Worm (Caenorhabditis elegans) whole organism, midembryonic: Measurements from ENCODE around the gene R07B7.2.

Experiments
- T22C8.4 ChIP-seq: fragments of 200-800 bp; sonication (Bioruptor generic); IDR thresholded peaks from 2 replicates; pipeline ENCODE4 v1.3.6; 2022; ENCODE audit warnings: missing genetic modification characterization, missing compliant biosample characterization
- cog-1 ChIP-seq: sonication (generic microtip); optimal IDR thresholded peaks from 2 replicates; lab custom pipeline; 2016; ENCODE audit warnings: missing genetic modification characterization, missing compliant biosample characterization
- flt-1 ChIP-seq: fragments of 200-800 bp; sonication (Bioruptor generic); IDR thresholded peaks from 2 replicates; pipeline ENCODE4 v1.3.6; 2022; ENCODE audit warnings: missing genetic modification characterization, missing compliant biosample characterization
- klf-2 ChIP-seq: fragments of 200-800 bp; sonication (Bioruptor generic); conservative IDR thresholded peaks from 2 replicates; pipeline ENCODE4 v1.3.6; 2022; ENCODE audit warnings: missing genetic modification reagents, missing genetic modification characterization, missing compliant biosample characterization
- med-1 ChIP-seq: sonication (generic microtip); optimal IDR thresholded peaks from 2 replicates; lab custom pipeline; 2017; ENCODE audit warnings: missing genetic modification characterization, mild to moderate bottlenecking, missing compliant biosample characterization, antibody characterized with exemption, missing genetic modification reagents; ENCODE audit not compliant: insufficient read depth
- ref-1 ChIP-seq: fragments of 200-800 bp; sonication (Bioruptor generic); conservative IDR thresholded peaks from 2 replicates; pipeline ENCODE4 v1.3.6; 2022; ENCODE audit warnings: missing genetic modification reagents, missing genetic modification characterization, missing compliant biosample characterization
- tab-1 ChIP-seq: fragments of 200-800 bp; sonication (Bioruptor generic); IDR thresholded peaks from 2 replicates; pipeline ENCODE4 v1.3.6; 2022; ENCODE audit warnings: missing genetic modification characterization, missing compliant biosample characterization
- ztf-23 ChIP-seq: fragments of 200-800 bp; sonication (Bioruptor generic); IDR thresholded peaks from 2 replicates; pipeline ENCODE4 v1.3.6; 2022; ENCODE audit warnings: missing genetic modification reagents, missing genetic modification characterization, missing compliant biosample characterization
- ztf-29 ChIP-seq: fragments of 200-800 bp; sonication (Bioruptor generic); IDR thresholded peaks from 2 replicates; pipeline ENCODE4 v1.3.6; 2022; ENCODE audit warnings: missing genetic modification reagents, missing genetic modification characterization, missing compliant biosample characterization

R07B7.2 gene

DNA sequence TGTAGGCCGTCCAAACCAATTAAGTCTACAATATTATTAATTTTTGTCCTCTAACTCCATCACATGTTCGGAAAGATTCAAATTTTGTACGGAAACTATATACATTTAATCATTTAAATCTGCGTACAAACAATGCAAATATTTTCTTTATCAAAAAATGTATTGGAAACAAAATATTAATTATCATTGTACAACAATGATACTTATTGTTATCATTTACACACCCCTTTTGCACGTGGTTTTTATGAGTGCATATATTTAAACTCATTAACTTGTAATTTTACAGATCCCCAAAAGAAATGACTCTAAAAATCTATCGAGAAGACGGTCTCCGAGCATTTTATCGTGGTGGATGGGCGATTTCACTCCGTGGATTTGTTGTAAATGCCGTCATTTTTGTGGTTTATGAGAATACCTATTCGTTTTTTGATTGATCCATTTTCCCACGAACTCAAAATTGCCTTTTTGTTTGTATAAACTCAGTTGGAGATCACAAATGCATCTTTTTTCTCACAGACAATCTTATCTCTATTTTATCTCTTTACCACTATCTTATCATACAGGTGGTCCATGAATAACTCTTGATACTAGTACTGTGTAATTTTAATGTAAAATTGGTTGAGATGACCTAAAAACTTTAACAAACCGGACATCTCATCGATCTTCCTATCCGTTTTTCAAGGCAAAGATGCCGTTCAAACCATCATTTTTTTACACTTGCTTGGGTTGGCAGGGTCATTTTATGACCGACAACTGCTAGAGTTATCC is 26.5 kb upstream of the R07B7.2 start:
- no peak for TF ChIP-seq tab-1
- TF ChIP-seq T22C8.4 (GFP tag; lab: Robert Waterston, UW), result no peak
- no peak for TF ChIP-seq cog-1 (tag; lab: Kevin White, UChicago)
- no peak for TF ChIP-seq flt-1 (GFP tag; lab: Robert Waterston, UW)
- no peak for TF ChIP-seq ztf-29 (GFP tag; lab: Robert Waterston, UW)
- TF ChIP-seq ref-1 (GFP tag; lab: Robert Waterston, UW), result no peak
- TF ChIP-seq ztf-23, result no peak

DNA sequence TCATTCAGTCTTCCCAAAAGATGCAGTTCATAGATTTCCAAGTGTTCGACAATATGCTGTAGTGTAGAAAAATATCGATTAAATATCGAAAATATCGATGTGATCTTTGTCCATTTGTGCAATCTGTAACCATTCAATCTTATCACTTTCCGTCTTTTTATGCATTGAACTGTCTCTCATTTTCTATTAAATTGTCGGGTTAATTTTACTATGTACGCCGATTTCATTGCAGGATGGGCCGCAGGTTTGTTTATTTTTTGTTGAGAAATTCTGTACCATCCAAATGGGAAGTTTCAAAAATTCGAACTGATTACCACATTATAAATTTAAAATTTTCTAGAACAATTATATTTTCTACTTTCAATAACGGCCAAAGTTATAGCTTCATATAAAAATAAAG is 24.7 kb upstream of the R07B7.2 start, which contains the start of gene R07B7.8:
R07B7.8 (minus strand) TSS at position 101 of the 400 bp plus-strand sequence.
- no peak for TF ChIP-seq klf-2 (GFP tag; lab: Robert Waterston, UW)
- no peak for TF ChIP-seq flt-1 (GFP tag; lab: Robert Waterston, UW)
- TF ChIP-seq T22C8.4 (GFP tag; lab: Robert Waterston, UW), result no peak
- TF ChIP-seq cog-1 (tag; lab: Kevin White, UChicago), result no peak
- TF ChIP-seq ztf-23, result no peak
- TF ChIP-seq ref-1 (GFP tag; lab: Robert Waterston, UW), result no peak
- no peak for TF ChIP-seq med-1 (GFP tag; lab: Kevin White, UChicago)
- no peak for TF ChIP-seq ztf-29 (GFP tag; lab: Robert Waterston, UW)
- TF ChIP-seq tab-1, result no peak

DNA sequence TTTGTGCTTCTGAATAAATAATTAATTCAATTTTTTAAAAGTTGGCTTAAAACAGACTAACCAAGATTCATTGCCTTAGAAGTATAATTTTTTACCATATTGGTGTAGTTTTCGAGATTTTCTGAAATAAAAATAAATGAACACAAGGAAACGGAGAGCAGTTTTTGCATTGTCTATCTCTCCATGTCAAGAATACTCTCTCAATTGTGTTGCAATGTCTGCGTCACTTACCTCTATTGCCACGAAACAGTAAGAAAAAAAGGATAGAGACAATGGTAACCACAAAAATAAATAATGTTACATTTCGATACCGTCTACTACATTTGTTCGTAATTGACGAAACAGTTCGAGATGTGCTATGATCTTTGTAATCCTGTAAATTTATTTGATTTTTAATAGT is 23.4 kb upstream of the R07B7.2 start, which contains the start of gene R07B7.10:
R07B7.10 (plus strand) TSS at position 285 of the 400 bp plus-strand sequence.
- TF ChIP-seq cog-1 (tag; lab: Kevin White, UChicago), result no peak
- TF ChIP-seq ztf-23, result no peak
- TF ChIP-seq T22C8.4 (GFP tag; lab: Robert Waterston, UW), result no peak
- no peak for TF ChIP-seq ztf-29 (GFP tag; lab: Robert Waterston, UW)
- TF ChIP-seq ref-1 (GFP tag; lab: Robert Waterston, UW), result no peak
- no peak for TF ChIP-seq med-1 (GFP tag; lab: Kevin White, UChicago)
- TF ChIP-seq tab-1, result no peak
- no peak for TF ChIP-seq klf-2 (GFP tag; lab: Robert Waterston, UW)
- no peak for TF ChIP-seq flt-1 (GFP tag; lab: Robert Waterston, UW)

DNA sequence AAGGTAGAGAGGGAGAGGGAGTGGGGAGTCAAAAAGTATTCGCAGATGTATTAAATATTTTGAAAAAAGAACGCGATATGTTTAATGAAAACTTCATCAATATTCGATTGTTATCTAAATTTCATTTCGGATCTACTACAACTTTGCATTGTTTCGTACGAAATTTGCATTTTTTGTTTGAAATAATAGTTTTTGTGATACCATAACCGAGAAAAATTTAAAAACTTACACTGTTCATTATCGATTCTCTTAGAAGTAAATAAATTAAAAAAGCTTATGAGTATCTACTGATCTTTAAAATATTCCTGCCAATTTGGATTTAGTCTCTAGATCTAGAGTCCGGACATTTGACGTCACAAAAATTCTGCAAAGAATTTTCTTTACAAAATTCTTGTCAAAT is 20.7 kb upstream of the R07B7.2 start, which contains the start of gene R07B7.9:
R07B7.9 (minus strand) TSS at position 101 of the 400 bp plus-strand sequence.
- TF ChIP-seq ref-1 (GFP tag; lab: Robert Waterston, UW) (no peak), klf-2 (GFP tag; lab: Robert Waterston, UW) (no peak), flt-1 (GFP tag; lab: Robert Waterston, UW) (no peak), ztf-29 (GFP tag; lab: Robert Waterston, UW) (no peak), T22C8.4 (GFP tag; lab: Robert Waterston, UW) (no peak), tab-1 (no peak), cog-1 (tag; lab: Kevin White, UChicago) (no peak), med-1 (GFP tag; lab: Kevin White, UChicago) (no peak), ztf-23 (no peak)

DNA sequence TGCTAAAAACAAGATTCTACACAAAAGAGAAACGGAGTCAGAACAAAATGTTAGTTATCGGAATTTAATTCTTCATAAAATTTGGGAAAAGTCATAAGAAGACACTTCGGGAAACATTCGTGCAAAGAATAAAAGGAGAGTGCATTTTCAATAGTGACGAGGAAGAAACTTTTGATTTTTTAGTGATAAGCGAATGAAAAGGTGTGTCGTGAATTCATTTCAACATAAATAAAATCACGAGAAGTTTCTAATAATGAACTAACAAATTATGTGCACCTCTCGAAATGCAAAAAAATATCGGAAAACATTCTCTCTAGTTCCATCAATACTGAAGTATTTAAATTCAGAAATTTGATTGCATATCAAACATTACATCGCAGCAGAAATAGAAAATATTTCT is 16.4 kb upstream of the R07B7.2 start:
- no peak for TF ChIP-seq klf-2 (GFP tag; lab: Robert Waterston, UW)
- TF ChIP-seq med-1 (GFP tag; lab: Kevin White, UChicago), result no peak
- no peak for TF ChIP-seq flt-1 (GFP tag; lab: Robert Waterston, UW)

DNA sequence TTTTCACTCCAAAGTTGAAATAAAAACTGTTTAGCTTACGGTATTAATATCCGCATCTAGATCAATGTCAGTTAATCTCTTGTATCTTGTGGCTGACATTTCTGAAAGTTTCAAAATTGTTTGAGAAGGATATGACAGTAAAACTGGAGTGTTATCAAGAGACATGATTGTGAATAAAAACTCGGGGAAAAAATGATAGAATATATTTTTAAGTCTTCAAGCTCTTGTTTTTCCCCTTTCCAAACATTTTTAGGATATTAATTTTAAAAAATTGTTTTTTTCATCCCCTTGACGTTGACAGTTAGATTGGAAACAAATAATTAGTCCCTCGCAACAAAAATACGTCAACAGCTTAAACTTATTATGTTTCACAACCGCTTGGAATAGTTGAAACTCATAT is 15.3 kb upstream of the R07B7.2 start, which contains the start of gene R07B7.6:
R07B7.6 (minus strand) TSS at position 101 of the 400 bp plus-strand sequence.
- TF ChIP-seq med-1 (GFP tag; lab: Kevin White, UChicago), result no peak
- TF ChIP-seq ztf-29 (GFP tag; lab: Robert Waterston, UW), result no peak
- no peak for TF ChIP-seq klf-2 (GFP tag; lab: Robert Waterston, UW)
- TF ChIP-seq tab-1, result no peak
- no peak for TF ChIP-seq ref-1 (GFP tag; lab: Robert Waterston, UW)
- TF ChIP-seq T22C8.4 (GFP tag; lab: Robert Waterston, UW), result no peak
- no peak for TF ChIP-seq cog-1 (tag; lab: Kevin White, UChicago)

DNA sequence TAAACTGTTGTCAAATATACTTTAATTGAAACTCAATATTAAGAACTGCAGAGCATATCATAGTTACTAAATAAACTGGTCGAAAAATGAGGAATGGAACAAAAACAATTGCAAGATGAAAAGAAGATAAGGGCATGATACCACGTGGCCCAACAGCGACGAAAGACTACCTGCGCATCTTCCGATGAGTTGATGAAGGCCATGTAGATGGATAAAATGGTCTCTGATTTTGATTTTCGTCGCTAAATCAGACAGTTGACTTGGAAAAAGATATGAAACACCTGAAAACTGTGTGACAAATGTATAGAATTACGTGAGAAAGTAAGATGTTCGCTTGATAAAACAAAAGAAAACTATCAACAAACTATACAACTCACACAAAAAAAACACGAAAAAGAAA is 11.9 kb upstream of the R07B7.2 start:
- no peak for TF ChIP-seq ztf-29 (GFP tag; lab: Robert Waterston, UW)
- TF ChIP-seq cog-1 (tag; lab: Kevin White, UChicago), result no peak
- TF ChIP-seq flt-1 (GFP tag; lab: Robert Waterston, UW), result no peak
- TF ChIP-seq T22C8.4 (GFP tag; lab: Robert Waterston, UW), result no peak
- TF ChIP-seq med-1 (GFP tag; lab: Kevin White, UChicago), result no peak
- TF ChIP-seq tab-1, result no peak
- TF ChIP-seq ztf-23, result no peak
- no peak for TF ChIP-seq klf-2 (GFP tag; lab: Robert Waterston, UW)
- no peak for TF ChIP-seq ref-1 (GFP tag; lab: Robert Waterston, UW)

DNA sequence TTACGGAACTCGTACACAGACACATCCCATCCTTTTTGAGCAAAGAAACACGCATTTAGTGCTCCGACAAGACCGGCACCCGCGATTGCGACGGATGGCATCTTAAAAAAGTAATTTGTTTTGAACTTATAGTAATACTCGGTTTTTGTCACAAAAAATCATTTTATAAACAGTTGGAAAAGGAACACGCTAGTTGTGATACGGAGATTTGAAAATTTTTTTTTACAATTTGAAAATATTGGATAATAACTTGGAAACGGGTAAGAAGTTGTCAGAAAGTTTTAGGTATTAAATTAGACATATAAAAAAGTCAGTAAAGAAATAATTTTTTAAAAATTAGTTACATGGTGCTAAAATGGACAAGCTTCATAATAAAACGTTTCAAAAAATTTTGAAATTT is 10.9 kb upstream of the R07B7.2 start, which contains the start of gene kmo-1:
kmo-1 (minus strand) TSS at position 101 of the 400 bp plus-strand sequence.
- TF ChIP-seq ztf-23, result no peak
- TF ChIP-seq T22C8.4 (GFP tag; lab: Robert Waterston, UW), result no peak
- no peak for TF ChIP-seq cog-1 (tag; lab: Kevin White, UChicago)
- TF ChIP-seq klf-2 (GFP tag; lab: Robert Waterston, UW), result no peak
- TF ChIP-seq flt-1 (GFP tag; lab: Robert Waterston, UW), result no peak
- TF ChIP-seq med-1 (GFP tag; lab: Kevin White, UChicago), result no peak
- TF ChIP-seq ref-1 (GFP tag; lab: Robert Waterston, UW), result no peak
- TF ChIP-seq tab-1, result no peak
- TF ChIP-seq ztf-29 (GFP tag; lab: Robert Waterston, UW), result no peak

DNA sequence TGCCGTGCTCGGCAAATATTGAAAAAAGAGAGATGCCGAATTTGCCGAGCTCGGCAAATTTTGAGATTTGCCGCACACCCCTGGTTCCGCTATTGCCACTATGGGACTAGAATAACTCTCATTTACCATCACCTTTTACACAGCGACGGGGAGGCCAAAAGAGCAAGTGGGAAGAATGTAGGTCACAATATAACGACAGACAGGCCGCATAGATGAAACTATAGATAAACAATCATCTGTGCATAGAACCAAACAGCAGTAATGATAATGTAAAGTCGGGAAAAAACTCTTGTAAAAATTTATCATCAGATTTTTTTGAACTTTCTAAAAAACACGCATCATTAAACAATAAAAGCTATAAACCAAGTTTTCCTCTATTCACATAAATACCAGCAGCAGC is 8.9 kb upstream of the R07B7.2 start, which contains the start of gene kmo-2:
kmo-2 (minus strand) TSS at position 101 of the 400 bp plus-strand sequence.
- no peak for TF ChIP-seq cog-1 (tag; lab: Kevin White, UChicago)
- no peak for TF ChIP-seq klf-2 (GFP tag; lab: Robert Waterston, UW)
- TF ChIP-seq ztf-23, result no peak
- no peak for TF ChIP-seq T22C8.4 (GFP tag; lab: Robert Waterston, UW)
